Worm (Caenorhabditis elegans): Measurements from ENCODE around the gene rad-51.
A peak's percentile ranks its signal among the peaks of the same experiment; 100 is the strongest.

The rad-51 gene

ce11 chrIV:10294030-10294429, 10.0 kb upstream of the rad-51 start, which contains the start of gene R09E10.6:
Gene R09E10.6, minus strand, starts transcription at chrIV:10294130.
- no peak for TF ChIP-seq ceh-28 (tag; optimal IDR thresholded peaks at IDR 0.05)
- TF ChIP-seq mes-2 (tag; optimal IDR thresholded peaks at IDR 0.05; ENCODE audit: poor library complexity, severe bottlenecking) = no peak
- TF ChIP-seq Y48G9A.11 (GFP tag; IDR thresholded peaks at IDR 0.05) = no peak
- TF ChIP-seq pha-4 (GFP tag; IDR thresholded peaks at IDR 0.05) = no peak
- no peak for TF ChIP-seq pha-4 (tag; optimal IDR thresholded peaks at IDR 0.05)
- no peak for TF ChIP-seq ztf-11 (tag; optimal IDR thresholded peaks at IDR 0.05)
- TF ChIP-seq D1046.2 (GFP tag; IDR thresholded peaks at IDR 0.05) = no peak
- TF ChIP-seq lin-29 (GFP tag; IDR thresholded peaks at IDR 0.05) = no peak
- TF ChIP-seq ces-1 (GFP tag; optimal IDR thresholded peaks at IDR 0.05) = no peak
- TF ChIP-seq gei-8 (GFP tag; optimal IDR thresholded peaks at IDR 0.05) = no peak

ce11 chrIV:10288575-10288974, 4.5 kb upstream of the rad-51 start:
- TF ChIP-seq aha-1 (tag) (peak; percentile 90), nhr-28 (tag; optimal IDR thresholded peaks at IDR 0.05) (no peak)

ce11 chrIV:10286655-10287054, 2.6 kb upstream of the rad-51 start, which contains the start of gene ebax-1:
Gene ebax-1, plus strand, starts transcription at chrIV:10286955.
- no peak for TF ChIP-seq sdz-12 (GFP tag; optimal IDR thresholded peaks at IDR 0.05)

ce11 chrIV:10285328-10285727, 1.3 kb upstream of the rad-51 start:
- peak; percentile 34 for TF ChIP-seq R02D3.7 (tag; optimal IDR thresholded peaks at IDR 0.05)
- TF ChIP-seq unc-39 (tag; optimal IDR thresholded peaks at IDR 0.05) = no peak

- peak; percentile 44 for TF ChIP-seq pqm-1 (tag; optimal IDR thresholded peaks at IDR 0.05)
- peak in 1 of 2 experiments; percentile 49 for TF ChIP-seq unc-62 (GFP tag; optimal IDR thresholded peaks at IDR 0.05 in 1 of 2)
- no peak for TF ChIP-seq unc-62 (tag; optimal IDR thresholded peaks at IDR 0.05)
- TF ChIP-seq aha-1 (tag) = peak; percentile 55
- peak; percentile 12 for TF ChIP-seq dve-1 (tag; optimal IDR thresholded peaks at IDR 0.05; ENCODE audit: insufficient read depth)
- TF ChIP-seq set-16 (GFP tag; IDR thresholded peaks at IDR 0.05) = no peak
- no peak for TF ChIP-seq ztf-11 (tag; optimal IDR thresholded peaks at IDR 0.05)
- no peak for TF ChIP-seq mdt-29 (GFP tag; IDR thresholded peaks at IDR 0.05)
- TF ChIP-seq unc-39 (tag; optimal IDR thresholded peaks at IDR 0.05) = no peak
- peak; percentile 7 for TF ChIP-seq nhr-28 (tag; optimal IDR thresholded peaks at IDR 0.05)
- TF ChIP-seq Y5F2A.4 (GFP tag; optimal IDR thresholded peaks at IDR 0.05) = no peak
Observed at ce11 chrIV:10281482-10281881, 2.6 kb downstream of the rad-51 start, which contains the start of gene thk-1. Gene thk-1, minus strand, starts transcription at chrIV:10281582.

ce11 chrIV:10277716-10278115, 6.3 kb downstream of the rad-51 start, which contains the start of gene Y43C5A.4:
Gene Y43C5A.4, plus strand, starts transcription at chrIV:10278016.
- no peak for TF ChIP-seq mxl-2 (GFP tag; conservative IDR thresholded peaks at IDR 0.05)
- TF ChIP-seq Y105C5A.15 (GFP tag; IDR thresholded peaks at IDR 0.05) = no peak
- no peak for TF ChIP-seq hlh-30 (tag; optimal IDR thresholded peaks at IDR 0.05; ENCODE audit: insufficient read depth)
- TF ChIP-seq F49E8.2 (tag; optimal IDR thresholded peaks at IDR 0.05; ENCODE audit: borderline replicate concordance) = no peak
- no peak for TF ChIP-seq ceh-82 (tag; optimal IDR thresholded peaks at IDR 0.05)
- no peak for TF ChIP-seq hlh-11 (tag; optimal IDR thresholded peaks at IDR 0.05)
- no peak for TF ChIP-seq zag-1 (tag; optimal IDR thresholded peaks at IDR 0.05)
- TF ChIP-seq php-3 (GFP tag; IDR thresholded peaks at IDR 0.05) = no peak
- no peak for TF ChIP-seq F44E2.7 (GFP tag; IDR thresholded peaks at IDR 0.05)
- no peak for TF ChIP-seq cey-2 (tag; optimal IDR thresholded peaks at IDR 0.05; ENCODE audit: borderline replicate concordance, insufficient read depth)

All from whole organism, L4 larva.